Worm (Caenorhabditis elegans) whole organism, L4 larva: ENCODE measurements around the gene W08E12.9.
A peak's percentile ranks its signal among the peaks of the same experiment; 100 is the strongest.

Experiments
- D1046.2 ChIP-seq: fragments of 200-800 bp; sonication (Bioruptor generic); IDR thresholded peaks from 2 replicates; pipeline ENCODE4 v1.3.6; 2022; ENCODE audit warnings: missing genetic modification characterization, missing compliant biosample characterization
- F10B5.3 ChIP-seq: sonication (generic microtip); optimal IDR thresholded peaks from 2 replicates; lab custom pipeline; 2016; ENCODE audit warnings: mild to moderate bottlenecking, missing genetic modification characterization, missing compliant biosample characterization
- F26F4.8 ChIP-seq: fragments of 200-800 bp; sonication (Bioruptor generic); conservative IDR thresholded peaks from 2 replicates; pipeline ENCODE4 v1.3.6; 2022; ENCODE audit warnings: missing genetic modification characterization, missing compliant biosample characterization
- F44E2.7 ChIP-seq: fragments of 200-800 bp; sonication (Bioruptor generic); IDR thresholded peaks from 2 replicates; pipeline ENCODE4 v2.1.2; 2022; ENCODE audit warnings: missing genetic modification characterization, missing compliant biosample characterization
- F49E8.2 ChIP-seq: sonication (generic microtip); optimal IDR thresholded peaks from 2 replicates; lab custom pipeline; 2016; ENCODE audit warnings: missing compliant biosample characterization, mild to moderate bottlenecking, missing genetic modification characterization, borderline replicate concordance
- T26A8.4 ChIP-seq: fragments of 200-800 bp; sonication (Bioruptor generic); IDR thresholded peaks from 2 replicates; pipeline ENCODE4 v1.3.6; 2022; ENCODE audit warnings: missing genetic modification characterization, missing compliant biosample characterization
- Y105C5A.15 ChIP-seq: fragments of 200-800 bp; sonication (Bioruptor generic); IDR thresholded peaks from 2 replicates; pipeline ENCODE4 v1.3.6; 2022; ENCODE audit warnings: missing genetic modification characterization, missing compliant biosample characterization
- Y5F2A.4 ChIP-seq: fragments of 200-800 bp; sonication (Bioruptor generic); optimal IDR thresholded peaks from 2 replicates; lab custom pipeline; 2018; ENCODE audit warnings: mild to moderate bottlenecking, missing genetic modification characterization, missing compliant biosample characterization
- Y75B8A.6 ChIP-seq: fragments of 200-800 bp; sonication (Bioruptor generic); IDR thresholded peaks from 2 replicates; pipeline ENCODE4 v1.3.6; 2022; ENCODE audit warnings: missing genetic modification reagents, missing genetic modification characterization, missing compliant biosample characterization
- ZK546.5 ChIP-seq, 2 experiments: sonication (generic microtip); optimal IDR thresholded peaks; 2 replicates each; lab custom pipeline; 2017; ENCODE audit warnings: missing biosample characterization in 2 of 2, missing genetic modification characterization in 2 of 2
- aha-1 ChIP-seq: fragments of 150-350 bp; peaks from one replicate; lab custom pipeline; 2014; ENCODE audit warnings: missing biosample characterization, missing genetic modification characterization
- arid-1 ChIP-seq: fragments of 200-800 bp; sonication (Bioruptor generic); conservative IDR thresholded peaks from 2 replicates; pipeline ENCODE4 v1.3.6; 2022; ENCODE audit warnings: missing genetic modification reagents, missing genetic modification characterization, missing compliant biosample characterization
- ceh-20 ChIP-seq: fragments of 200-800 bp; sonication (Bioruptor generic); IDR thresholded peaks from 2 replicates; pipeline ENCODE4 v1.3.6; 2022; ENCODE audit warnings: missing genetic modification reagents, missing genetic modification characterization, missing compliant biosample characterization
- ceh-82 ChIP-seq: sonication (generic microtip); optimal IDR thresholded peaks from 2 replicates; lab custom pipeline; 2017; ENCODE audit warnings: missing biosample characterization, missing genetic modification characterization
- ces-1 ChIP-seq: fragments of 150-350 bp; sonication (generic microtip); optimal IDR thresholded peaks from 4 replicates; lab custom pipeline; 2014; ENCODE audit warnings: missing biosample characterization, missing genetic modification reagents, missing genetic modification characterization
- ctbp-1 ChIP-seq: fragments of 200-800 bp; sonication (Bioruptor generic); IDR thresholded peaks from 2 replicates; pipeline ENCODE4 v1.3.6; 2022; ENCODE audit warnings: missing genetic modification reagents, missing genetic modification characterization, missing compliant biosample characterization
- daf-16 ChIP-seq, 3 experiments: sonication (generic microtip); optimal IDR thresholded peaks; 2 replicates each; lab custom pipeline; 2016 to 2017; ENCODE audit warnings: missing genetic modification characterization in 3 of 3, missing genetic modification reagents in 3 of 3, mild to moderate bottlenecking in 2 of 3, missing compliant biosample characterization in 2 of 3, missing biosample characterization in 1 of 3, moderate library complexity in 1 of 3
- dmd-6 ChIP-seq: fragments of 200-800 bp; sonication (Bioruptor generic); IDR thresholded peaks from 2 replicates; pipeline ENCODE4 v1.3.6; 2022; ENCODE audit warnings: missing genetic modification reagents, missing genetic modification characterization, missing compliant biosample characterization
- dmd-8 ChIP-seq: fragments of 200-800 bp; sonication (Bioruptor generic); IDR thresholded peaks from 2 replicates; pipeline ENCODE4 v1.3.6; 2022; ENCODE audit warnings: missing genetic modification characterization, missing compliant biosample characterization
- dmd-9 ChIP-seq: fragments of 200-800 bp; sonication (Bioruptor generic); IDR thresholded peaks from 2 replicates; pipeline ENCODE4 v1.3.6; 2022; ENCODE audit warnings: missing genetic modification reagents, missing genetic modification characterization, missing compliant biosample characterization
- egl-43 ChIP-seq: fragments of 200-800 bp; sonication (Bioruptor generic); IDR thresholded peaks from 2 replicates; pipeline ENCODE4 v1.3.6; 2022; ENCODE audit warnings: missing genetic modification reagents, missing genetic modification characterization, missing compliant biosample characterization
- lin-15B ChIP-seq: fragments of 150-350 bp; sonication (generic microtip); optimal IDR thresholded peaks from 3 replicates; lab custom pipeline; 2014; ENCODE audit warnings: missing biosample characterization, missing genetic modification characterization
- lin-38 ChIP-seq: fragments of 200-800 bp; sonication (Bioruptor generic); IDR thresholded peaks from 2 replicates; pipeline ENCODE4 v1.3.6; 2022; ENCODE audit warnings: missing genetic modification reagents, missing genetic modification characterization, missing compliant biosample characterization
- lir-3 ChIP-seq: sonication (generic microtip); optimal IDR thresholded peaks from 2 replicates; lab custom pipeline; 2016; ENCODE audit warnings: mild to moderate bottlenecking, missing genetic modification characterization, missing compliant biosample characterization
- lsy-2 ChIP-seq, 2 experiments: fragments of 150-350 bp in 1 of 2; sonication (generic microtip) in 1 of 2; optimal IDR thresholded peaks; 2 replicates each; lab custom pipeline; 2014 to 2017; ENCODE audit warnings: missing biosample characterization in 2 of 2, missing genetic modification characterization in 2 of 2
- madf-5 ChIP-seq, 2 experiments: fragments of 200-800 bp; sonication (Bioruptor generic); IDR thresholded peaks; 2 replicates each; pipeline ENCODE4 v1.3.6; 2022; ENCODE audit warnings: missing compliant biosample characterization in 2 of 2, missing genetic modification characterization in 2 of 2
- madf-9 ChIP-seq: fragments of 200-800 bp; sonication (Bioruptor generic); conservative IDR thresholded peaks from 2 replicates; pipeline ENCODE4 v1.3.6; 2022; ENCODE audit warnings: missing genetic modification reagents, missing genetic modification characterization, missing compliant biosample characterization
- mes-2 ChIP-seq: sonication (generic microtip); optimal IDR thresholded peaks from 2 replicates; lab custom pipeline; 2016; ENCODE audit warnings: missing genotype, mild to moderate bottlenecking, missing genetic modification characterization, missing compliant biosample characterization; ENCODE audit not compliant: poor library complexity, severe bottlenecking
- mxl-2 ChIP-seq: fragments of 200-800 bp; sonication (Bioruptor generic); conservative IDR thresholded peaks from 2 replicates; pipeline ENCODE4 v1.3.6; 2022; ENCODE audit warnings: missing genetic modification reagents, missing genetic modification characterization, missing compliant biosample characterization
- nhr-28 ChIP-seq: fragments of 150-350 bp; optimal IDR thresholded peaks from 2 replicates; lab custom pipeline; 2014; ENCODE audit warnings: missing biosample characterization, missing genetic modification characterization
- nhr-48 ChIP-seq: sonication (generic microtip); optimal IDR thresholded peaks from 2 replicates; lab custom pipeline; 2016; ENCODE audit warnings: mild to moderate bottlenecking, missing genetic modification characterization, missing compliant biosample characterization
- pha-4 ChIP-seq, 2 experiments: fragments of 150-350 bp in 1 of 2; fragments of 200-800 bp in 1 of 2; sonication (Bioruptor generic) in 1 of 2; IDR thresholded peaks in 1 of 2; optimal IDR thresholded peaks in 1 of 2; 2 replicates each; pipeline versions ENCODE4 v1.3.6 to Lab custom; 2014 to 2022; ENCODE audit warnings: missing genetic modification characterization in 2 of 2, missing genetic modification reagents in 2 of 2, missing biosample characterization in 1 of 2, missing compliant biosample characterization in 1 of 2
- php-3 ChIP-seq: fragments of 200-800 bp; sonication (Bioruptor generic); IDR thresholded peaks from 2 replicates; pipeline ENCODE4 v1.3.6; 2022; ENCODE audit warnings: missing genetic modification reagents, missing genetic modification characterization, missing compliant biosample characterization
- sdz-12 ChIP-seq: fragments of 200-800 bp; sonication (Bioruptor generic); optimal IDR thresholded peaks from 2 replicates; lab custom pipeline; 2018; ENCODE audit warnings: mild to moderate bottlenecking, missing genetic modification characterization, missing compliant biosample characterization
- set-16 ChIP-seq: fragments of 200-800 bp; sonication (Bioruptor generic); IDR thresholded peaks from 2 replicates; pipeline ENCODE4 v1.3.6; 2022; ENCODE audit warnings: missing genetic modification reagents, missing genetic modification characterization, missing compliant biosample characterization
- tag-97 ChIP-seq: fragments of 200-800 bp; sonication (Bioruptor generic); IDR thresholded peaks from 2 replicates; pipeline ENCODE4 v1.3.6; 2022; ENCODE audit warnings: missing genetic modification characterization, missing compliant biosample characterization
- tra-1 ChIP-seq: fragments of 200-800 bp; sonication (Bioruptor generic); IDR thresholded peaks from 2 replicates; pipeline ENCODE4 v1.3.6; 2022; ENCODE audit warnings: missing genetic modification reagents, missing genetic modification characterization, missing compliant biosample characterization
- unc-130 ChIP-seq: sonication (generic microtip); optimal IDR thresholded peaks from 2 replicates; lab custom pipeline; 2016; ENCODE audit warnings: missing genetic modification reagents, missing genetic modification characterization, missing compliant biosample characterization
- unc-62 ChIP-seq, 3 experiments: fragments of 150-350 bp in 1 of 3; sonication (generic microtip); optimal IDR thresholded peaks in 2 of 3; peaks in 1 of 3; 1 replicate in 1 of 3; 2 replicates in 2 of 3; lab custom pipeline; 2014 to 2017; ENCODE audit warnings: missing biosample characterization in 3 of 3, missing genetic modification characterization in 3 of 3, missing genetic modification reagents in 3 of 3, missing genotype in 1 of 3
- zag-1 ChIP-seq: fragments of 150-350 bp; optimal IDR thresholded peaks from 2 replicates; lab custom pipeline; 2014; ENCODE audit warnings: missing biosample characterization, missing genetic modification characterization
- zfp-3 ChIP-seq: fragments of 200-800 bp; sonication (Bioruptor generic); conservative IDR thresholded peaks from 2 replicates; pipeline ENCODE4 v1.3.6; 2022; ENCODE audit warnings: missing genetic modification reagents, missing genetic modification characterization, missing compliant biosample characterization

Gene W08E12.9

ce11 chrIV:3299229-3299628 lies 8.1 kb downstream of the W08E12.9 start:
- no peak for TF ChIP-seq lin-15B (tag; lab: Kevin White, UChicago)
- TF ChIP-seq set-16 = peak; percentile 88
- 0 out of 2 replicates have a peak, but pooled peaks have one; percentile 17 for TF ChIP-seq egl-43 (GFP tag; lab: Robert Waterston, UW)
- no peak for TF ChIP-seq F26F4.8 (GFP tag; lab: Robert Waterston, UW)
- TF ChIP-seq dmd-8 = 0 out of 2 replicates have a peak, but pooled peaks have one; percentile 12
- 0 out of 2 replicates have a peak, but pooled peaks have one; percentile 21 for TF ChIP-seq tra-1 (GFP tag; lab: Robert Waterston, UW)
- no peak for TF ChIP-seq Y75B8A.6 (GFP tag; lab: Robert Waterston, UW)
- TF ChIP-seq F10B5.3 (tag; lab: Kevin White, UChicago) = no peak
- no peak for TF ChIP-seq dmd-9 (GFP tag; lab: Robert Waterston, UW)
- TF ChIP-seq, all 104 proteins: peak for 4

DNA sequence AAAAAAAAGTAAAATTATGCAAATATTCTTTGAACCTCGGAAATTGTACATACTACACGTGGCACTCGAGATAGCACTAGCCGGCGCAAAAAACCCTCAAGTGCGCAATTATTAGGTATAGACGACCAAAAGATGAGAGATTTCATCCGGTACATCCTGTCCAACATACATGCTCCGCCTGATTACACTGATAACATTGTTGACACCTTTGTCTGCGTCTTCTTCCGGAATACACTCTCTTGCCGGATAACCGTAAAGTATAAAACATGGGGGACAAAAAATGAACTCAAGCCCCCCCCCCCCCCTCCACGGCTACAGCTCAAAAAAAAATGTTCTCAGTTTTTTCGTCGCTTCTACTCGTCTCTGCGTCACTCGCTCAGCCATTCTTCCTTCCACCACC lies 9.1 kb downstream of the W08E12.9 start, which contains the start of gene W08E12.6:
Gene W08E12.6 (plus strand): TSS at position 301 of the 400 bp plus-strand sequence.
- TF ChIP-seq php-3 (no peak), tag-97 (no peak), set-16 (0 out of 2 replicates have a peak, but pooled peaks have one; percentile 8), lir-3 (tag; lab: Kevin White, UChicago) (no peak), ces-1 (GFP tag; lab: Kevin White, UChicago) (no peak)

DNA sequence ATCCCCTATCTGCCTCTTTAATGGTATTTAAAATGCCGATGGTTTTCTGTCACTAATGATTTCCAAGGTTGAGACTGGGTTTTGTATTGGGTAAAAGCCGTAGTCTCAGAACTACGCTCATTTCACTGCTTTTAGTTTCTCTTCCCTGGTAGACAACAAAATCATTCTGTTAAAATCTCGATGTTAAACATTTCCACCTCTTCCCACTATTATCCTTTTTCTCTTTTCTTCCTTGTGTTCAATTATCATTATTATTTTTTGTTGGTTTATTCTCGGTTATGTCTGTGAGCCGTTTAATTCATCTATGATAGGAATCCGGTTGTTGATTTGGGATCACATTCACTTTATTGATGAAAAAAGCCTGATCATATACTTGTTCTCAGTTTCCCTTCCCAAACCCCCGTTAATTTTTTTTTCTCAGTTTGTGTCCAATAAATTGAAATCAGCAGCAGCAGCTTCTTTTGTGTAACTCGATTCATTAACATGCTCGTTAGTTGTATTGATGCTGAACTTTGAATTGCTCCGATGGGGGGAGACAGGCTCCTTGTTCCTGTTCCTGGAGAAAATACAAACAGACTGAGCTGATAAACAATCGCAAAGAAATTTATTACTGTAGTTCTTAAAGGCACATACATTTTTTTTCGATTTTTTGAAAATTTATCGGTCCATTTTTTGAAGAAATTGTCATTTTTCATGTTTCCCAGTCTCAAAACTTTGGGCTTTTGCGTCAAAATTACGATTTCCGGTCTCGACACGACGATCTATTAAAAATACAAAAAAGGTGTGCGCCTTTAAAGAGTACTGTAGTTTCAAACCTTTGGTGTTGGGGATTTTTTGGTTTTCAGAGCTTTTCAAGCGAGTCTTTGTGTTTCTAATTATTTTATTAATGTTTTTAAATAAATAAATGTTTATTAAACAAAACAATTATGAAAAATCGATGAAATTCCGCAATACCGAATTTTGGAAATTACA lies 10.5 kb downstream of the W08E12.9 start:
- TF ChIP-seq zfp-3 (0 out of 2 replicates have a peak, but pooled peaks have one; percentile 20), unc-62 (GFP tag; optimal IDR thresholded peaks at IDR 0.05 in 1 of 2; lab: Kevin White, UChicago) (peak in 1 of 2 experiments; percentile 27), unc-62 (tag; optimal IDR thresholded peaks at IDR 0.05; lab: Kevin White, UChicago) (no peak), dmd-8 (no peak), F49E8.2 (peak; percentile 62), ctbp-1 (GFP tag; lab: Robert Waterston, UW) (0 out of 2 replicates have a peak, but pooled peaks have one; percentile 8), nhr-48 (tag; lab: Kevin White, UChicago) (no peak), mxl-2 (GFP tag; lab: Robert Waterston, UW) (no peak), T26A8.4 (GFP tag; lab: Robert Waterston, UW) (no peak), lsy-2 (tag; optimal IDR thresholded peaks at IDR 0.05; lab: Kevin White, UChicago) (no peak), dmd-6 (GFP tag; lab: Robert Waterston, UW) (no peak), daf-16 (GFP tag; optimal IDR thresholded peaks at IDR 0.05; lab: Kevin White, UChicago) (no peak), daf-16 (tag; optimal IDR thresholded peaks at IDR 0.05; lab: Kevin White, UChicago) (peak; percentile 31), nhr-28 (no peak), madf-5 (GFP tag; IDR thresholded peaks at IDR 0.05; lab: Robert Waterston, UW) (0 out of 4 replicates have a peak, but pooled peaks of 1 of the 2 experiments have one; percentile 12), ceh-82 (no peak), arid-1 (peak; percentile 65), aha-1 (tag; lab: Kevin White, UChicago) (peak; percentile 86), tra-1 (GFP tag; lab: Robert Waterston, UW) (no peak), Y105C5A.15 (GFP tag; lab: Robert Waterston, UW) (no peak), Y5F2A.4 (GFP tag; lab: Kevin White, UChicago) (peak; percentile 15), ZK546.5 (tag; optimal IDR thresholded peaks at IDR 0.05; lab: Kevin White, UChicago) (no peak), F44E2.7 (GFP tag; lab: Robert Waterston, UW) (no peak), lin-38 (peak; percentile 74), madf-9 (GFP tag; lab: Robert Waterston, UW) (no peak), pha-4 (GFP tag; IDR thresholded peaks at IDR 0.05; lab: Robert Waterston, UW) (peak; percentile 27; the same call in 1 of the 2 replicates), pha-4 (tag; optimal IDR thresholded peaks at IDR 0.05; lab: Kevin White, UChicago) (no peak), unc-130 (peak; percentile 5), zag-1 (tag; lab: Kevin White, UChicago) (no peak), ceh-20 (GFP tag; lab: Robert Waterston, UW) (no peak), mes-2 (peak; percentile 24), sdz-12 (peak; percentile 10), dmd-9 (GFP tag; lab: Robert Waterston, UW) (no peak), D1046.2 (peak; percentile 46; the same call in 1 of the 2 replicates)
